Worm (Caenorhabditis elegans) whole organism, young adult: ENCODE measurements around the gene F09E5.8.

Experiments
- C06A6.2 ChIP-seq: fragments of 200-800 bp; sonication (Bioruptor generic); conservative IDR thresholded peaks from 2 replicates; pipeline ENCODE4 v1.3.6; 2022; ENCODE audit warnings: missing genetic modification characterization, missing compliant biosample characterization
- F23B12.7 ChIP-seq: sonication (generic microtip); optimal IDR thresholded peaks from 2 replicates; lab custom pipeline; 2017; ENCODE audit warnings: missing genetic modification characterization, mild to moderate bottlenecking, missing compliant biosample characterization, antibody characterized with exemption, moderate library complexity; ENCODE audit not compliant: insufficient read depth
- F37B4.10 ChIP-seq: fragments of 200-800 bp; sonication (Bioruptor generic); IDR thresholded peaks from 2 replicates; pipeline ENCODE4 v1.3.6; 2022; ENCODE audit warnings: missing genetic modification characterization, missing compliant biosample characterization
- F39B2.1 ChIP-seq: fragments of 200-800 bp; sonication (Bioruptor generic); IDR thresholded peaks from 2 replicates; pipeline ENCODE4 v1.3.6; 2022; ENCODE audit warnings: missing genetic modification reagents, missing genetic modification characterization, missing compliant biosample characterization
- F57C9.4 ChIP-seq: sonication (generic microtip); optimal IDR thresholded peaks from 2 replicates; lab custom pipeline; 2017; ENCODE audit warnings: mild to moderate bottlenecking, missing genetic modification characterization, missing compliant biosample characterization
- K11D2.4 ChIP-seq: fragments of 200-800 bp; sonication (Bioruptor generic); IDR thresholded peaks from 2 replicates; pipeline ENCODE4 v1.3.6; 2022; ENCODE audit warnings: missing genetic modification reagents, missing genetic modification characterization, missing compliant biosample characterization
- K12H6.12 ChIP-seq: fragments of 200-800 bp; sonication (Bioruptor generic); optimal IDR thresholded peaks from 2 replicates; lab custom pipeline; 2018; ENCODE audit warnings: mild to moderate bottlenecking, missing genetic modification characterization, missing compliant biosample characterization
- T07F8.4 ChIP-seq: sonication (generic microtip); optimal IDR thresholded peaks from 2 replicates; lab custom pipeline; 2016; ENCODE audit warnings: mild to moderate bottlenecking, missing genetic modification characterization, moderate library complexity, missing compliant biosample characterization
- T26A5.8 ChIP-seq: sonication (generic microtip); optimal IDR thresholded peaks from 2 replicates; lab custom pipeline; 2016; ENCODE audit warnings: missing genetic modification characterization, missing compliant biosample characterization
- Y79H2A.3 ChIP-seq: fragments of 200-800 bp; sonication (Bioruptor generic); conservative IDR thresholded peaks from 2 replicates; pipeline ENCODE4 v1.3.6; 2022; ENCODE audit warnings: missing genetic modification reagents, missing genetic modification characterization, missing compliant biosample characterization
- ama-1 ChIP-seq, 3 experiments: fragments of 150-350 bp in 1 of 3; sonication (generic microtip) in 2 of 3; optimal IDR thresholded peaks; 2 replicates each; lab custom pipeline; 2014 to 2018; ENCODE audit warnings: missing biosample characterization in 2 of 3, missing genetic modification characterization in 2 of 3, missing genetic modification reagents in 2 of 3
- attf-5 ChIP-seq: fragments of 200-800 bp; sonication (Bioruptor generic); optimal IDR thresholded peaks from 2 replicates; lab custom pipeline; 2018; ENCODE audit warnings: mild to moderate bottlenecking, missing genetic modification characterization, missing compliant biosample characterization
- attf-6 ChIP-seq: fragments of 200-800 bp; sonication (Bioruptor generic); IDR thresholded peaks from 2 replicates; pipeline ENCODE4 v1.3.6; 2022; ENCODE audit warnings: missing genetic modification reagents, missing genetic modification characterization, missing compliant biosample characterization
- bed-1 ChIP-seq: fragments of 200-800 bp; sonication (Bioruptor generic); IDR thresholded peaks from 2 replicates; pipeline ENCODE4 v1.3.6; 2022; ENCODE audit warnings: missing genetic modification reagents, missing genetic modification characterization, missing compliant biosample characterization
- bed-2 ChIP-seq: fragments of 200-800 bp; sonication (Bioruptor generic); IDR thresholded peaks from 2 replicates; pipeline ENCODE4 v1.3.6; 2022; ENCODE audit warnings: missing genetic modification reagents, missing genetic modification characterization, missing compliant biosample characterization
- ccch-3 ChIP-seq: fragments of 200-800 bp; sonication (Bioruptor generic); optimal IDR thresholded peaks from 2 replicates; lab custom pipeline; 2018; ENCODE audit warnings: mild to moderate bottlenecking, missing genetic modification characterization, missing compliant biosample characterization
- ceh-40 ChIP-seq: fragments of 200-800 bp; sonication (Bioruptor generic); IDR thresholded peaks from 2 replicates; pipeline ENCODE4 v1.3.6; 2022; ENCODE audit warnings: missing genetic modification characterization, missing compliant biosample characterization
- ceh-91 ChIP-seq: fragments of 200-800 bp; sonication (Bioruptor generic); IDR thresholded peaks from 2 replicates; pipeline ENCODE4 v1.3.6; 2022; ENCODE audit warnings: missing genetic modification reagents, missing genetic modification characterization, missing compliant biosample characterization
- egl-44 ChIP-seq: fragments of 200-800 bp; sonication (Bioruptor generic); IDR thresholded peaks from 2 replicates; pipeline ENCODE4 v1.3.6; 2022; ENCODE audit warnings: missing genetic modification reagents, missing genetic modification characterization, missing compliant biosample characterization
- egrh-3 ChIP-seq: fragments of 200-800 bp; sonication (Bioruptor generic); IDR thresholded peaks from 2 replicates; pipeline ENCODE4 v1.3.6; 2022; ENCODE audit warnings: missing genetic modification reagents, missing genetic modification characterization, missing compliant biosample characterization
- ekl-4 ChIP-seq: fragments of 200-800 bp; sonication (Bioruptor generic); IDR thresholded peaks from 2 replicates; pipeline ENCODE4 v1.3.6; 2022; ENCODE audit warnings: missing genetic modification reagents, missing genetic modification characterization, missing compliant biosample characterization
- ets-4 ChIP-seq: fragments of 200-800 bp; sonication (Bioruptor generic); optimal IDR thresholded peaks from 2 replicates; lab custom pipeline; 2018; ENCODE audit warnings: mild to moderate bottlenecking, missing genetic modification characterization, missing compliant biosample characterization
- fkh-3 ChIP-seq: sonication (generic microtip); optimal IDR thresholded peaks from 2 replicates; lab custom pipeline; 2016; ENCODE audit warnings: mild to moderate bottlenecking, missing genetic modification characterization, missing compliant biosample characterization
- him-1 ChIP-seq: sonication (generic microtip); optimal IDR thresholded peaks from 2 replicates; lab custom pipeline; 2016; ENCODE audit warnings: missing genotype, missing genetic modification reagents, missing genetic modification characterization, missing compliant biosample characterization
- hlh-26 ChIP-seq: fragments of 200-800 bp; sonication (Bioruptor generic); conservative IDR thresholded peaks from 2 replicates; pipeline ENCODE4 v1.3.6; 2022; ENCODE audit warnings: missing genetic modification reagents, missing genetic modification characterization, missing compliant biosample characterization
- hmg-20 ChIP-seq: fragments of 200-800 bp; sonication (Bioruptor generic); IDR thresholded peaks from 2 replicates; pipeline ENCODE4 v1.3.6; 2022; ENCODE audit warnings: missing genetic modification reagents, missing genetic modification characterization, missing compliant biosample characterization
- lag-1 ChIP-seq: fragments of 200-800 bp; sonication (Bioruptor generic); IDR thresholded peaks from 2 replicates; pipeline ENCODE4 v1.3.6; 2022; ENCODE audit warnings: missing genetic modification reagents, missing genetic modification characterization, missing compliant biosample characterization
- let-607 ChIP-seq, 2 experiments: fragments of 200-800 bp in 1 of 2; sonication (Bioruptor generic) in 1 of 2; sonication (generic microtip) in 1 of 2; optimal IDR thresholded peaks; 2 replicates each; lab custom pipeline; 2016 to 2018; ENCODE audit warnings: mild to moderate bottlenecking in 2 of 2, missing compliant biosample characterization in 2 of 2, missing genetic modification characterization in 2 of 2, moderate library complexity in 2 of 2, missing genotype in 1 of 2
- lin-35 ChIP-seq, 3 experiments: fragments of 150-350 bp in 2 of 3; sonication (generic microtip) in 1 of 3; optimal IDR thresholded peaks; 2 replicates each; lab custom pipeline; 2014 to 2018; ENCODE audit warnings: missing biosample characterization in 3 of 3, missing genetic modification characterization in 3 of 3, missing genetic modification reagents in 3 of 3
- lin-40 ChIP-seq: sonication (generic microtip); optimal IDR thresholded peaks from 2 replicates; lab custom pipeline; 2016; ENCODE audit warnings: missing genetic modification characterization, mild to moderate bottlenecking, missing compliant biosample characterization, missing genotype, missing genetic modification reagents
- lir-1 ChIP-seq: fragments of 200-800 bp; sonication (Bioruptor generic); conservative IDR thresholded peaks from 2 replicates; pipeline ENCODE4 v1.3.6; 2022; ENCODE audit warnings: missing genetic modification reagents, missing genetic modification characterization, missing compliant biosample characterization
- lsl-1 ChIP-seq: fragments of 200-800 bp; sonication (Bioruptor generic); optimal IDR thresholded peaks from 2 replicates; lab custom pipeline; 2018; ENCODE audit warnings: mild to moderate bottlenecking, missing genetic modification characterization, moderate library complexity, missing compliant biosample characterization
- lsy-27 ChIP-seq: sonication (generic microtip); optimal IDR thresholded peaks from 2 replicates; lab custom pipeline; 2017; ENCODE audit warnings: missing genetic modification characterization, mild to moderate bottlenecking, missing compliant biosample characterization, antibody characterized with exemption, missing genotype, borderline replicate concordance; ENCODE audit not compliant: insufficient read depth
- madf-3 ChIP-seq: fragments of 200-800 bp; sonication (Bioruptor generic); IDR thresholded peaks from 2 replicates; pipeline ENCODE4 v1.3.6; 2022; ENCODE audit warnings: missing genetic modification reagents, missing genetic modification characterization, missing compliant biosample characterization
- madf-6 ChIP-seq: fragments of 200-800 bp; sonication (Bioruptor generic); IDR thresholded peaks from 2 replicates; pipeline ENCODE4 v1.3.6; 2022; ENCODE audit warnings: missing genetic modification reagents, missing genetic modification characterization, missing compliant biosample characterization
- mel-28 ChIP-seq: sonication (generic microtip); optimal IDR thresholded peaks from 2 replicates; lab custom pipeline; 2016; ENCODE audit warnings: borderline replicate concordance, mild to moderate bottlenecking, missing genetic modification characterization, missing compliant biosample characterization
- mes-4 ChIP-seq: sonication (generic microtip); optimal IDR thresholded peaks from 2 replicates; lab custom pipeline; 2016; ENCODE audit warnings: missing genotype, missing genetic modification characterization, missing compliant biosample characterization
- nhr-80 ChIP-seq: sonication (generic microtip); optimal IDR thresholded peaks from 2 replicates; lab custom pipeline; 2016; ENCODE audit warnings: missing genetic modification characterization, missing compliant biosample characterization
- pbrm-1 ChIP-seq: fragments of 200-800 bp; sonication (Bioruptor generic); IDR thresholded peaks from 2 replicates; pipeline ENCODE4 v1.3.6; 2022; ENCODE audit warnings: missing genetic modification reagents, missing genetic modification characterization, missing compliant biosample characterization
- rcor-1 ChIP-seq: fragments of 200-800 bp; sonication (Bioruptor generic); IDR thresholded peaks from 2 replicates; pipeline ENCODE4 v1.3.6; 2022; ENCODE audit warnings: missing genetic modification reagents, missing genetic modification characterization, missing compliant biosample characterization
- rpc-1 ChIP-seq, 2 experiments: fragments of 150-350 bp in 1 of 2; sonication (generic microtip) in 1 of 2; optimal IDR thresholded peaks; 2 replicates each; lab custom pipeline; 2014 to 2018; ENCODE audit warnings: missing biosample characterization in 1 of 2, missing genetic modification characterization in 1 of 2, missing genetic modification reagents in 1 of 2, missing genotype in 1 of 2
- sdz-38 ChIP-seq: sonication (generic microtip); optimal IDR thresholded peaks from 2 replicates; lab custom pipeline; 2016; ENCODE audit warnings: missing genotype, missing genetic modification characterization, missing compliant biosample characterization
- snpc-3.4 ChIP-seq: sonication (generic microtip); optimal IDR thresholded peaks from 2 replicates; lab custom pipeline; 2017; ENCODE audit warnings: missing genetic modification characterization, mild to moderate bottlenecking, missing compliant biosample characterization, antibody characterized with exemption, moderate library complexity, missing genotype, missing genetic modification reagents
- xnd-1 ChIP-seq: sonication (generic microtip); optimal IDR thresholded peaks from 2 replicates; lab custom pipeline; 2016; ENCODE audit warnings: missing genotype, missing genetic modification reagents, missing genetic modification characterization, missing compliant biosample characterization
- ztf-22 ChIP-seq: fragments of 200-800 bp; sonication (Bioruptor generic); optimal IDR thresholded peaks from 2 replicates; lab custom pipeline; 2018; ENCODE audit warnings: mild to moderate bottlenecking, missing genetic modification characterization, moderate library complexity, missing compliant biosample characterization
- ztf-26 ChIP-seq: sonication (generic microtip); optimal IDR thresholded peaks from 2 replicates; lab custom pipeline; 2017; ENCODE audit warnings: missing genetic modification characterization, missing compliant biosample characterization

Gene F09E5.8

DNA sequence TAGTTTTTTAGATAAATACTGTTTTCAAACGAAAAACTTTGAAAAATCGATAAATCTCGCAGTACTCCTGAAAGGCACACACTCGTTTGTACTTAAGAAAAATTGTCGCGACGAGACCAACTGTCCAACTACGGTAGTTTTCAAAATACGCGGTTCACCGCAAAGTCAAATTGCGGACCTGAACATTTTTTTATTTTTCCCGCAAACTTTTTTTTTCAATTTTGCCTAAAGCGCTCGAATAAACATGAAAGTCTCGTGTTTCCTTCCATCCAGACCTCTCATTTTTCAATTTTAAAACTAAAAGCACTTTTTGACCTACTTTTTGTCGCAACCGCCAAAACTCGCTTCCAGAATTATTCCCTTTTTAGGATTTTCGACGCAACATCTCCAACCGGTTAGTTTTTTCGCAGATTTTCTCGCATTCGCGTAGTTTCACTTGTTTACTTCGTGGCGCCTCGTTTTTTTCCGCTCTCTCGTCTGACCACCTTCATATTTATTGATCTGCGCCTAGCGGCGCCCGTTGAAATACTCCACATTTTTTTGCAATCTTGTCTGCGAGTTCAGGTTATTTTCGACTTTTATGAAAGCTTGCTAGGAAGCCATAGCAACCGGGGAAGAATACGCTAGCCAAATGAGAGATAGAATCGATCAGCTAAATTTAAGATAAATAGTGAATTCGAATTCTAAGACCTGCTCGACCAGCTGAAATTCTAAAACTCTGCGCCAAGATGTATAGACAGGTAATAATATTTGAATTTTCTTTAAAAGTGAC, 27.2 kb downstream of the F09E5.8 start, which contains the start of gene prdx-2 (continued):
- TF ChIP-seq ceh-91 (GFP tag; lab: Robert Waterston, UW) (peak; percentile 94), mes-4 (tag; lab: Kevin White, UChicago) (no peak), madf-3 (GFP tag; lab: Robert Waterston, UW) (peak; percentile 86; the same call in 1 of the 2 replicates), lin-35 (GFP tag; optimal IDR thresholded peaks at IDR 0.05; lab: Kevin White, UChicago) (no peak), lag-1 (GFP tag; lab: Robert Waterston, UW) (no peak), attf-5 (GFP tag; lab: Kevin White, UChicago) (no peak), Y79H2A.3 (no peak), lin-40 (tag; lab: Kevin White, UChicago) (no peak), lsl-1 (GFP tag; lab: Kevin White, UChicago) (peak; percentile 98), F57C9.4 (tag; lab: Kevin White, UChicago) (no peak), hlh-26 (GFP tag; lab: Robert Waterston, UW) (no peak), lir-1 (no peak; the same call in 1 of the 2 replicates), rcor-1 (GFP tag; lab: Robert Waterston, UW) (peak; percentile 67), let-607 (tag; optimal IDR thresholded peaks at IDR 0.05; lab: Kevin White, UChicago) (no peak), mel-28 (no peak), K11D2.4 (GFP tag; lab: Robert Waterston, UW) (no peak), him-1 (tag; lab: Kevin White, UChicago) (peak; percentile 25), rpc-1 (optimal IDR thresholded peaks at IDR 0.05; lab: Kevin White, UChicago) (no peak), rpc-1 (tag; optimal IDR thresholded peaks at IDR 0.05; lab: Kevin White, UChicago) (no peak), F37B4.10 (GFP tag; lab: Robert Waterston, UW) (no peak), xnd-1 (peak; percentile 84), bed-1 (GFP tag; lab: Robert Waterston, UW) (no peak), ztf-26 (tag; lab: Kevin White, UChicago) (no peak), pbrm-1 (GFP tag; lab: Robert Waterston, UW) (peak; percentile 68; the same call in 1 of the 2 replicates), C06A6.2 (GFP tag; lab: Robert Waterston, UW) (no peak), ama-1 (optimal IDR thresholded peaks at IDR 0.05; lab: Kevin White, UChicago) (no peak), ama-1 (GFP tag; optimal IDR thresholded peaks at IDR 0.05; lab: Kevin White, UChicago) (no peak), lsy-27 (tag; lab: Kevin White, UChicago) (no peak), T26A5.8 (no peak), fkh-3 (tag; lab: Kevin White, UChicago) (no peak), F23B12.7 (tag; lab: Kevin White, UChicago) (no peak), ets-4 (GFP tag; lab: Kevin White, UChicago) (no peak), bed-2 (no peak), ztf-22 (no peak), ekl-4 (GFP tag; lab: Robert Waterston, UW) (peak; percentile 70; the same call in 1 of the 2 replicates), ceh-40 (GFP tag; lab: Robert Waterston, UW) (no peak), F39B2.1 (GFP tag; lab: Robert Waterston, UW) (no peak), T07F8.4 (no peak), ccch-3 (GFP tag; lab: Kevin White, UChicago) (no peak), hmg-20 (GFP tag; lab: Robert Waterston, UW) (no peak), snpc-3.4 (peak; percentile 35), K12H6.12 (no peak), attf-6 (GFP tag; lab: Robert Waterston, UW) (peak; percentile 68; the same call in 1 of the 2 replicates), sdz-38 (tag; lab: Kevin White, UChicago) (no peak), egl-44 (no peak), egrh-3 (no peak), nhr-80 (no peak), madf-6 (GFP tag; lab: Robert Waterston, UW) (peak; percentile 96)
